Fruit fly (Drosophila melanogaster) whole organism, embryonic: Measurements from ENCODE around the gene CG46397.

Source experiments
- Atf-2 ChIP-seq: fragments of 200-800 bp; sonication (Bioruptor generic); optimal IDR thresholded peaks from 2 replicates; lab custom pipeline; 2016; ENCODE audit warnings: missing biosample characterization, missing genetic modification characterization
- Atf6 ChIP-seq: fragments of 200-800 bp; sonication (Bioruptor generic); IDR thresholded peaks from 2 replicates; pipeline ENCODE4 v1.3.6; 2022; ENCODE audit warnings: missing biosample characterization, missing genetic modification characterization
- CG10209 ChIP-seq: fragments of 200-800 bp; sonication (Bioruptor generic); optimal IDR thresholded peaks from 3 replicates; lab custom pipeline; 2017; ENCODE audit warnings: missing biosample characterization, mild to moderate bottlenecking, missing genetic modification characterization, missing genetic modification reagents
- CG10366 ChIP-seq: fragments of 200-800 bp; sonication (Bioruptor generic); IDR thresholded peaks from 2 replicates; pipeline ENCODE4 v1.3.6; 2022; ENCODE audit warnings: missing biosample characterization, missing genetic modification characterization
- CG10543 ChIP-seq: fragments of 200-800 bp; sonication (Bioruptor generic); optimal IDR thresholded peaks from 3 replicates; lab custom pipeline; 2017; ENCODE audit warnings: missing biosample characterization, mild to moderate bottlenecking, missing genetic modification characterization, moderate library complexity
- CG11093 ChIP-seq: fragments of 200-800 bp; sonication (Bioruptor generic); IDR thresholded peaks from 3 replicates; pipeline ENCODE4 v1.3.6; 2022; ENCODE audit warnings: missing biosample characterization, missing genetic modification characterization
- CG12104 ChIP-seq: fragments of 200-800 bp; sonication (Bioruptor generic); optimal IDR thresholded peaks from 3 replicates; lab custom pipeline; 2016; ENCODE audit warnings: missing biosample characterization, missing genetic modification characterization
- CG12942 ChIP-seq: fragments of 200-800 bp; sonication (Bioruptor generic); optimal IDR thresholded peaks from 3 replicates; lab custom pipeline; 2016; ENCODE audit warnings: missing biosample characterization, missing genetic modification characterization
- CG14710 ChIP-seq: fragments of 200-800 bp; sonication (Bioruptor generic); optimal IDR thresholded peaks from 3 replicates; lab custom pipeline; 2019; ENCODE audit warnings: missing biosample characterization, mild to moderate bottlenecking, missing genetic modification characterization, moderate library complexity
- CG18619 ChIP-seq: fragments of 200-800 bp; sonication (Bioruptor generic); optimal IDR thresholded peaks from 3 replicates; lab custom pipeline; 2017; ENCODE audit warnings: missing biosample characterization, mild to moderate bottlenecking, missing genetic modification characterization
- CG2678 ChIP-seq: fragments of 200-800 bp; sonication (Bioruptor generic); optimal IDR thresholded peaks from 3 replicates; lab custom pipeline; 2019; ENCODE audit warnings: missing biosample characterization, mild to moderate bottlenecking, missing genetic modification characterization, moderate library complexity
- CG30020 ChIP-seq: fragments of 200-800 bp; optimal IDR thresholded peaks from 2 replicates; lab custom pipeline; 2019; ENCODE audit warnings: missing biosample characterization, mild to moderate bottlenecking, missing genetic modification characterization, moderate library complexity
- CG31224 ChIP-seq: fragments of 200-800 bp; sonication (Bioruptor generic); IDR thresholded peaks from 2 replicates; pipeline ENCODE4 v1.3.6; 2022; ENCODE audit warnings: missing biosample characterization, missing genetic modification characterization
- CG3838 ChIP-seq: fragments of 200-800 bp; sonication (Bioruptor generic); optimal IDR thresholded peaks from 3 replicates; lab custom pipeline; 2016; ENCODE audit warnings: missing biosample characterization, missing genetic modification characterization
- CG3847 ChIP-seq: fragments of 200-800 bp; sonication (Bioruptor generic); IDR thresholded peaks from 2 replicates; pipeline ENCODE4 v1.3.6; 2022; ENCODE audit warnings: missing biosample characterization, missing genetic modification characterization
- CG7839 ChIP-seq: fragments of 200-800 bp; sonication (Bioruptor generic); optimal IDR thresholded peaks from 3 replicates; lab custom pipeline; 2018; ENCODE audit warnings: missing biosample characterization, mild to moderate bottlenecking, missing genetic modification characterization, moderate library complexity
- CG8281 ChIP-seq: fragments of 200-800 bp; sonication (Bioruptor generic); optimal IDR thresholded peaks from 2 replicates; lab custom pipeline; 2018; ENCODE audit warnings: missing biosample characterization, mild to moderate bottlenecking, missing genetic modification characterization, moderate library complexity
- CG9437 ChIP-seq: fragments of 200-800 bp; sonication (Bioruptor generic); optimal IDR thresholded peaks from 2 replicates; lab custom pipeline; 2018; ENCODE audit warnings: missing biosample characterization, mild to moderate bottlenecking, missing genetic modification characterization
- Chrac-16 ChIP-seq: fragments of 200-800 bp; sonication (Bioruptor generic); optimal IDR thresholded peaks from 3 replicates; lab custom pipeline; 2016; ENCODE audit warnings: missing biosample characterization, missing genetic modification characterization
- CkIIα-i1 ChIP-seq: fragments of 200-800 bp; sonication (Bioruptor generic); IDR thresholded peaks from 2 replicates; pipeline ENCODE4 v1.3.6; 2022; ENCODE audit warnings: missing biosample characterization, missing genetic modification characterization
- Dek ChIP-seq: fragments of 200-800 bp; sonication (Bioruptor generic); optimal IDR thresholded peaks from 3 replicates; lab custom pipeline; 2019; ENCODE audit warnings: missing biosample characterization, mild to moderate bottlenecking, missing genetic modification characterization, moderate library complexity
- E2f1 ChIP-seq: fragments of 200-800 bp; sonication (Bioruptor generic); IDR thresholded peaks from 2 replicates; pipeline ENCODE4 v1.3.6; 2022; ENCODE audit warnings: missing biosample characterization, missing genetic modification characterization
- E2f2 ChIP-seq: fragments of 200-800 bp; sonication (Bioruptor generic); IDR thresholded peaks from 2 replicates; pipeline ENCODE4 v1.3.6; 2022; ENCODE audit warnings: missing biosample characterization, missing genetic modification characterization
- Eip74EF ChIP-seq, 2 experiments: fragments of 200-800 bp in 1 of 2; fragments of >200 bp in 1 of 2; sonication (Bioruptor generic) in 1 of 2; optimal IDR thresholded peaks; 2 replicates each; lab custom pipeline; 2017 to 2019; ENCODE audit warnings: missing biosample characterization in 2 of 2, missing genetic modification characterization in 2 of 2, mild to moderate bottlenecking in 1 of 2, moderate library complexity in 1 of 2
- H2.0 ChIP-seq: fragments of 200-800 bp; sonication (Bioruptor generic); IDR thresholded peaks from 2 replicates; pipeline ENCODE4 v1.3.6; 2022; ENCODE audit warnings: missing biosample characterization, missing genetic modification characterization
- HHEX ChIP-seq: fragments of 200-800 bp; sonication (Bioruptor generic); optimal IDR thresholded peaks from 3 replicates; lab custom pipeline; 2017; ENCODE audit warnings: missing biosample characterization, mild to moderate bottlenecking, missing genetic modification characterization, missing genetic modification reagents
- Hsf ChIP-seq: fragments of 200-800 bp; sonication (Bioruptor generic); optimal IDR thresholded peaks from 3 replicates; lab custom pipeline; 2016; ENCODE audit warnings: missing biosample characterization, missing genetic modification characterization
- Meics ChIP-seq: fragments of 200-800 bp; sonication (Bioruptor generic); optimal IDR thresholded peaks from 2 replicates; lab custom pipeline; 2017; ENCODE audit warnings: missing biosample characterization, mild to moderate bottlenecking, missing genetic modification characterization
- Mrtf ChIP-seq: fragments of 200-800 bp; sonication (Bioruptor generic); IDR thresholded peaks from 3 replicates; pipeline ENCODE4 v1.3.6; 2022; ENCODE audit warnings: missing biosample characterization, missing genetic modification characterization
- Nf-YC ChIP-seq: fragments of 200-800 bp; optimal IDR thresholded peaks from 3 replicates; lab custom pipeline; 2019; ENCODE audit warnings: missing biosample characterization, mild to moderate bottlenecking, missing genetic modification characterization, moderate library complexity
- Pdp1 ChIP-seq, 2 experiments: fragments of 200-800 bp; sonication (Bioruptor generic); optimal IDR thresholded peaks; 3 replicates each; lab custom pipeline; 2016; ENCODE audit warnings: missing biosample characterization in 2 of 2, missing genetic modification characterization in 2 of 2, mild to moderate bottlenecking in 1 of 2, moderate library complexity in 1 of 2
- Sox100B ChIP-seq: fragments of 200-800 bp; sonication (Bioruptor generic); optimal IDR thresholded peaks from 3 replicates; lab custom pipeline; 2018; ENCODE audit warnings: missing biosample characterization, mild to moderate bottlenecking, missing genetic modification characterization
- Trl ChIP-seq, 3 experiments: fragments of >200 bp in 2 of 3; fragments of 200-800 bp in 1 of 3; sonication (Bioruptor generic) in 1 of 3; optimal IDR thresholded peaks; 2 replicates in 1 of 3; 3 replicates in 2 of 3; lab custom pipeline; 2016 to 2017; ENCODE audit warnings: missing biosample characterization in 1 of 3, missing genetic modification characterization in 1 of 3
- Xrp1 ChIP-seq: fragments of 200-800 bp; sonication (Bioruptor generic); IDR thresholded peaks from 2 replicates; pipeline ENCODE4 v1.3.6; 2022; ENCODE audit warnings: missing biosample characterization, missing genetic modification characterization
- caup ChIP-seq: fragments of 200-800 bp; sonication (Bioruptor generic); optimal IDR thresholded peaks from 3 replicates; lab custom pipeline; 2017; ENCODE audit warnings: missing biosample characterization, mild to moderate bottlenecking, missing genetic modification characterization, moderate library complexity; ENCODE audit not compliant: severe bottlenecking
- dmrt99B ChIP-seq: fragments of 200-800 bp; sonication (Bioruptor generic); optimal IDR thresholded peaks from 2 replicates; lab custom pipeline; 2018; ENCODE audit warnings: missing biosample characterization, mild to moderate bottlenecking, missing genetic modification characterization, moderate library complexity
- hth ChIP-seq: fragments of >200 bp; optimal IDR thresholded peaks from 2 replicates; lab custom pipeline; 2017; ENCODE audit warnings: inconsistent platforms
- ind ChIP-seq: fragments of 200-800 bp; sonication (Bioruptor generic); optimal IDR thresholded peaks from 3 replicates; lab custom pipeline; 2016; ENCODE audit warnings: missing biosample characterization, missing genetic modification characterization
- kni ChIP-seq: fragments of 200-800 bp; sonication (Bioruptor generic); optimal IDR thresholded peaks from 3 replicates; lab custom pipeline; 2017; ENCODE audit warnings: mild to moderate bottlenecking, missing biosample characterization, missing genetic modification reagents, missing genetic modification characterization
- knrl ChIP-seq: fragments of 200-800 bp; sonication (Bioruptor generic); IDR thresholded peaks from 3 replicates; pipeline ENCODE4 v1.3.6; 2022; ENCODE audit warnings: missing biosample characterization, missing genetic modification characterization; ENCODE audit not compliant: partially characterized antibody
- lmd ChIP-seq: fragments of 200-800 bp; sonication (Bioruptor generic); IDR thresholded peaks from 2 replicates; pipeline ENCODE4 v1.3.6; 2022; ENCODE audit warnings: missing biosample characterization, missing genetic modification characterization
- mam ChIP-seq: fragments of 200-800 bp; sonication (Bioruptor generic); optimal IDR thresholded peaks from 3 replicates; lab custom pipeline; 2016; ENCODE audit warnings: missing biosample characterization, missing genetic modification characterization
- odd ChIP-seq: fragments of 200-800 bp; sonication (Bioruptor generic); optimal IDR thresholded peaks from 2 replicates; lab custom pipeline; 2017; ENCODE audit warnings: missing biosample characterization, mild to moderate bottlenecking, missing genetic modification characterization
- pzg ChIP-seq: fragments of 200-800 bp; sonication (Bioruptor generic); optimal IDR thresholded peaks from 3 replicates; lab custom pipeline; 2018; ENCODE audit warnings: missing biosample characterization, mild to moderate bottlenecking, missing genetic modification characterization, moderate library complexity
- seq ChIP-seq: fragments of 200-800 bp; sonication (Bioruptor generic); IDR thresholded peaks from 2 replicates; pipeline ENCODE4 v1.3.6; 2022; ENCODE audit warnings: missing biosample characterization, missing genetic modification characterization
- tna ChIP-seq: fragments of 200-800 bp; sonication (Bioruptor generic); IDR thresholded peaks from 2 replicates; pipeline ENCODE4 v1.3.6; 2022; ENCODE audit warnings: missing biosample characterization, missing genetic modification characterization; ENCODE audit not compliant: partially characterized antibody
- wek ChIP-seq: fragments of 200-800 bp; sonication (Bioruptor generic); optimal IDR thresholded peaks from 3 replicates; lab custom pipeline; 2018; ENCODE audit warnings: missing biosample characterization, mild to moderate bottlenecking, missing genetic modification characterization, moderate library complexity

Gene CG46397

dm6 chr2L:8982584-8983302, 35.7 kb downstream of the CG46397 start (continued):
- TF ChIP-seq knrl (GFP tag; lab: Robert Waterston, UW) (no peak), Pdp1 (GFP tag; optimal IDR thresholded peaks at IDR 0.05; lab: Kevin White, UChicago) (peak; percentile 8 to 23), Nf-YC (tag; lab: Kevin White, UChicago) (peak; percentile 11), CG8281 (tag; lab: Kevin White, UChicago) (peak; percentile 44), CG30020 (tag; lab: Kevin White, UChicago) (no peak), Trl (optimal IDR thresholded peaks at IDR 0.05; lab: Kevin White, UChicago) (no peak), Trl (GFP tag; optimal IDR thresholded peaks at IDR 0.05; lab: Kevin White, UChicago) (peak; percentile 44), E2f2 (GFP tag; lab: Robert Waterston, UW) (peak; percentile 54; the same call in 1 of the 2 replicates), seq (GFP tag; lab: Robert Waterston, UW) (peak; percentile 32; the same call in 1 of the 2 replicates), CG11093 (GFP tag; lab: Robert Waterston, UW) (0 out of 3 replicates have a peak, but pooled peaks have one; percentile 31), odd (peak; percentile 53), CG10543 (GFP tag; lab: Kevin White, UChicago) (peak; percentile 2), Mrtf (GFP tag; lab: Robert Waterston, UW) (peak; percentile 61; the same call in 1 of the 3 replicates), CG10209 (peak; percentile 59), caup (GFP tag; lab: Kevin White, UChicago) (peak; percentile 27), Chrac-16 (GFP tag; lab: Kevin White, UChicago) (peak; percentile 27), Xrp1 (GFP tag; lab: Robert Waterston, UW) (peak; percentile 38; the same call in 1 of the 2 replicates), CG31224 (GFP tag; lab: Robert Waterston, UW) (no peak), mam (GFP tag; lab: Kevin White, UChicago) (peak; percentile 42), HHEX (GFP tag; lab: Kevin White, UChicago) (peak; percentile 24), kni (GFP tag; lab: Kevin White, UChicago) (no peak), CG3847 (GFP tag; lab: Robert Waterston, UW) (peak; percentile 51; the same call in 1 of the 2 replicates), H2.0 (GFP tag; lab: Robert Waterston, UW) (peak; percentile 15; the same call in 1 of the 2 replicates), CkIIα-i1 (GFP tag; lab: Robert Waterston, UW) (no peak), hth (lab: Kevin White, UChicago) (no peak), Meics (peak; percentile 69), Atf6 (GFP tag; lab: Robert Waterston, UW) (peak; percentile 57; the same call in 1 of the 2 replicates), Hsf (GFP tag; lab: Kevin White, UChicago) (peak; percentile 38), E2f1 (GFP tag; lab: Robert Waterston, UW) (0 out of 2 replicates have a peak, but pooled peaks have one; percentile 35), CG3838 (GFP tag; lab: Kevin White, UChicago) (peak; percentile 3), ind (GFP tag; lab: Kevin White, UChicago) (peak; percentile 42), CG10366 (GFP tag; lab: Robert Waterston, UW) (peak; percentile 45; the same call in 1 of the 2 replicates), CG12942 (GFP tag; lab: Kevin White, UChicago) (peak; percentile 6), lmd (peak; percentile 62; the same call in 1 of the 2 replicates), pzg (no peak), CG12104 (GFP tag; lab: Kevin White, UChicago) (peak; percentile 11), Sox100B (GFP tag; lab: Kevin White, UChicago) (peak; percentile 53), CG18619 (GFP tag; lab: Kevin White, UChicago) (peak; percentile 10), wek (GFP tag; lab: Kevin White, UChicago) (no peak), CG2678 (tag; lab: Kevin White, UChicago) (peak; percentile 78), tna (no peak), CG9437 (GFP tag; lab: Kevin White, UChicago) (peak; percentile 7), CG14710 (peak; percentile 7), CG7839 (tag; lab: Kevin White, UChicago) (peak; percentile 71), dmrt99B (tag; lab: Kevin White, UChicago) (peak; percentile 75), Eip74EF (GFP tag; optimal IDR thresholded peaks at IDR 0.05; lab: Kevin White, UChicago) (peak in 1 of 2 experiments; percentile 59), Atf-2 (GFP tag; lab: Kevin White, UChicago) (peak; percentile 17), Dek (tag; lab: Kevin White, UChicago) (peak; percentile 58)
